Worm (Caenorhabditis elegans) whole organism, early embryonic: ENCODE data around the gene Y54F10BM.22.

Source experiments
- B0310.2 ChIP-seq: sonication (generic microtip); optimal IDR thresholded peaks from 2 replicates; lab custom pipeline; 2016; ENCODE audit warnings: mild to moderate bottlenecking, missing genetic modification characterization, missing compliant biosample characterization
- ama-1 ChIP-seq: fragments of 150-350 bp; optimal IDR thresholded peaks from 2 replicates; lab custom pipeline; 2014
- ceh-36 ChIP-seq: sonication (generic microtip); optimal IDR thresholded peaks from 2 replicates; lab custom pipeline; 2016; ENCODE audit warnings: missing genetic modification characterization, inconsistent platforms, missing compliant biosample characterization
- flt-1 ChIP-seq: fragments of 200-800 bp; sonication (Bioruptor generic); IDR thresholded peaks from 2 replicates; pipeline ENCODE4 v1.3.6; 2022; ENCODE audit warnings: missing genetic modification characterization, missing compliant biosample characterization
- hmbx-1 ChIP-seq: sonication (generic microtip); optimal IDR thresholded peaks from 2 replicates; lab custom pipeline; 2016; ENCODE audit warnings: mild to moderate bottlenecking, missing genetic modification characterization, missing compliant biosample characterization
- hmg-4 ChIP-seq: fragments of 200-800 bp; sonication (Bioruptor generic); optimal IDR thresholded peaks from 2 replicates; lab custom pipeline; 2018; ENCODE audit warnings: mild to moderate bottlenecking, missing genetic modification characterization, missing compliant biosample characterization
- hnd-1 ChIP-seq: sonication (generic microtip); optimal IDR thresholded peaks from 2 replicates; lab custom pipeline; 2016; ENCODE audit warnings: missing genetic modification characterization, missing compliant biosample characterization
- pes-1 ChIP-seq: fragments of 200-800 bp; sonication (Bioruptor generic); IDR thresholded peaks from 2 replicates; pipeline ENCODE4 v1.3.6; 2022; ENCODE audit warnings: missing genetic modification reagents, missing genetic modification characterization, missing compliant biosample characterization
- scrt-1 ChIP-seq: fragments of 200-800 bp; sonication (Bioruptor generic); IDR thresholded peaks from 2 replicates; pipeline ENCODE4 v1.3.6; 2022; ENCODE audit warnings: missing genetic modification characterization, missing compliant biosample characterization
- sea-1 ChIP-seq: fragments of 200-800 bp; sonication (Bioruptor generic); conservative IDR thresholded peaks from 2 replicates; pipeline ENCODE4 v1.3.6; 2022; ENCODE audit warnings: missing genetic modification characterization, missing compliant biosample characterization
- tbx-11 ChIP-seq: fragments of 200-800 bp; sonication (Bioruptor generic); IDR thresholded peaks from 2 replicates; pipeline ENCODE4 v1.3.6; 2022; ENCODE audit warnings: missing genetic modification characterization, missing compliant biosample characterization
- tbx-37 ChIP-seq: fragments of 200-800 bp; sonication (Bioruptor generic); conservative IDR thresholded peaks from 2 replicates; pipeline ENCODE4 v1.3.6; 2022; ENCODE audit warnings: missing genetic modification reagents, missing genetic modification characterization, missing compliant biosample characterization
- tra-4 ChIP-seq: sonication (generic microtip); optimal IDR thresholded peaks from 2 replicates; lab custom pipeline; 2017; ENCODE audit warnings: missing genetic modification characterization, missing compliant biosample characterization

ce11 chrIII:2324703-2325102 lies 44.0 kb downstream of the Y54F10BM.22 start:
- TF ChIP-seq ceh-36 (tag; lab: Kevin White, UChicago) = no peak
- no peak for TF ChIP-seq flt-1
- no peak for TF ChIP-seq hmg-4 (GFP tag; lab: Kevin White, UChicago)
- no peak for TF ChIP-seq B0310.2 (tag; lab: Kevin White, UChicago)
- TF ChIP-seq sea-1 (GFP tag; lab: Robert Waterston, UW) = no peak
- TF ChIP-seq tra-4 (tag; lab: Kevin White, UChicago) = no peak
- no peak for TF ChIP-seq hnd-1 (tag; lab: Kevin White, UChicago)
- TF ChIP-seq ama-1 = no peak
- TF ChIP-seq tbx-37 = no peak
- no peak for TF ChIP-seq scrt-1 (GFP tag; lab: Robert Waterston, UW)
- no peak for TF ChIP-seq tbx-11
- TF ChIP-seq pes-1 (GFP tag; lab: Robert Waterston, UW) = no peak
- TF ChIP-seq hmbx-1 (tag; lab: Kevin White, UChicago) = no peak
